Fruit fly (Drosophila melanogaster): ENCODE data around the gene NimB1.

- no peak for TF ChIP-seq insv (optimal IDR thresholded peaks at IDR 0.05)
- TF ChIP-seq psq (optimal IDR thresholded peaks at IDR 0.05), result no peak
- no peak for TF ChIP-seq Sin3A (optimal IDR thresholded peaks at IDR 0.05)
- TF ChIP-seq Myc (optimal IDR thresholded peaks at IDR 0.05), result no peak
- no peak for TF ChIP-seq h (optimal IDR thresholded peaks at IDR 0.05)
- no peak for TF ChIP-seq ttk (optimal IDR thresholded peaks at IDR 0.05)
Observed at dm6 chr2L:14001078-14001477, 37.8 kb downstream of the NimB1 start, which contains the start of gene rk.

Measured in Kc167 (cell line).